Worm (Caenorhabditis elegans): ENCODE data around the gene T14B4.3.

T14B4.3 gene

DNA sequence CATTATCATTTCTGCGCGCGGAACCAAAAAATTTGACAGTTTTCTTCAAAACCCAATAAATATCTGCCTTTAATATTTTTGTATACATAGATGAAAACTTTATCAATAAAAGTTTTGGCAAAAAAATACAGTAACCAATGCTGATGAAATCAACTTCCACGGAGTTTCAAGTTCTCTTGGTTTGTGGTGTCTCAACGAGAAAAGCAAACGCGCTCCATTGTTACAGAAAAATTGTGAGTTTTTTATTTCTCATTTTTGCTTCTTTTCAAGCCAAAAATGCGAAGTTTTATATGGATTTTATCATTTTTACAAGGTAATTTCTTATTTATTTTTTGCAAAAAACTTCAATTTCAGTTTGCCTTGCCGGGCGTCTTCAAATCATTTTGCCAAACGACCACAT lies at the start of gene T14B4.3:
TSS of gene T14B4.3 (plus strand) at position 264 of the 400 bp plus-strand sequence.
- TF ChIP-seq nfya-1 (tag; optimal IDR thresholded peaks at IDR 0.05; ENCODE audit: insufficient read depth) (peak; percentile 69), nhr-11 (tag; optimal IDR thresholded peaks at IDR 0.05) (no peak), nhr-43 (tag; optimal IDR thresholded peaks at IDR 0.05; ENCODE audit: poor library complexity, severe bottlenecking) (peak; percentile 69), nhr-23 (tag; optimal IDR thresholded peaks at IDR 0.05) (peak; percentile 44), lin-39 (tag; optimal IDR thresholded peaks at IDR 0.05) (peak; percentile 17), lsy-12 (tag; optimal IDR thresholded peaks at IDR 0.05) (peak; percentile 15), lin-15B (tag; optimal IDR thresholded peaks at IDR 0.05) (peak; percentile 87), pha-4 (tag; optimal IDR thresholded peaks at IDR 0.05) (peak; percentile 93), pqm-1 (tag; optimal IDR thresholded peaks at IDR 0.05) (peak; percentile 54), egl-5 (tag; optimal IDR thresholded peaks at IDR 0.05) (peak; percentile 21), nhr-25 (tag; optimal IDR thresholded peaks at IDR 0.05) (peak; percentile 54), snpc-4 (tag; optimal IDR thresholded peaks at IDR 0.05) (peak; percentile 25), ztf-4 (tag; optimal IDR thresholded peaks at IDR 0.05) (no peak), jun-1 (tag; optimal IDR thresholded peaks at IDR 0.05) (no peak), elt-2 (tag; optimal IDR thresholded peaks at IDR 0.05) (peak; percentile 27)

ce11 chrII:6685964-6686363 lies 48.8 kb upstream of the T14B4.3 start:
- TF ChIP-seq nhr-25 (tag; optimal IDR thresholded peaks at IDR 0.05), result no peak
- no peak for TF ChIP-seq nhr-23 (tag; optimal IDR thresholded peaks at IDR 0.05)
- no peak for TF ChIP-seq ZK546.5 (tag; optimal IDR thresholded peaks at IDR 0.05)
- no peak for TF ChIP-seq nhr-28 (tag; optimal IDR thresholded peaks at IDR 0.05)
- no peak for TF ChIP-seq snpc-4 (tag; optimal IDR thresholded peaks at IDR 0.05)
- no peak for TF ChIP-seq ztf-11 (tag; optimal IDR thresholded peaks at IDR 0.05)

DNA sequence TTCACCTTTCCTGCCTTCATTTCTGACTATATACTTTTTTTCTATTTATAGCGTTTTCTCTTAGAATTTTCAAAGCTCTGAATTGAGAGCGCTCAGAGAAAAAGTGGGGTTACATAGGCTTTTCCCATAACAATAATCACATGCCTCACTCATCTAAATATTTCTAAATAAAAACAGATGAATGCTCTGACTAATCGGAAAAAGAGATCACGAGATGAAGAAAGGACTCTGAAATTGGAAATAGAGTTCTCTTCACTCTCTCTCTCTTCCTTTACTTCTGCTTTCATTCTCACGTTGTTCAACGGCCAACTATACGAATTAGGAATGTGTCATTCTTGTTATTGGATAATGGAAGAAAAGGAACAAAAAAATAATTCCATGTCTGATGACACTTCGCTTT lies 45.6 kb upstream of the T14B4.3 start:
- TF ChIP-seq nhr-76 (tag; optimal IDR thresholded peaks at IDR 0.05), result no peak
- peak; percentile 63 for TF ChIP-seq nhr-11 (tag; optimal IDR thresholded peaks at IDR 0.05)
- no peak for TF ChIP-seq tbx-2 (tag; optimal IDR thresholded peaks at IDR 0.05)
- no peak for TF ChIP-seq nhr-28 (tag; optimal IDR thresholded peaks at IDR 0.05)
- TF ChIP-seq mdl-1 (tag; optimal IDR thresholded peaks at IDR 0.05), result no peak

ce11 chrII:6695388-6695787 lies 39.3 kb upstream of the T14B4.3 start, which contains the start of gene C18H9.5:
C18H9.5 (minus strand) TSS chrII:6695566.
- TF ChIP-seq ceh-9 (tag; optimal IDR thresholded peaks at IDR 0.05), result no peak
- no peak for TF ChIP-seq hmg-11 (tag; optimal IDR thresholded peaks at IDR 0.05)
- TF ChIP-seq daf-12 (tag; optimal IDR thresholded peaks at IDR 0.05), result no peak
- TF ChIP-seq unc-62 (GFP tag; optimal IDR thresholded peaks at IDR 0.05), result no peak
- TF ChIP-seq nfya-1 (tag; optimal IDR thresholded peaks at IDR 0.05; ENCODE audit: insufficient read depth), result no peak
- TF ChIP-seq nhr-23 (tag; optimal IDR thresholded peaks at IDR 0.05), result no peak
- no peak for TF ChIP-seq lin-39 (tag; optimal IDR thresholded peaks at IDR 0.05)
- TF ChIP-seq nhr-76 (tag; optimal IDR thresholded peaks at IDR 0.05), result no peak
- TF ChIP-seq pqm-1 (tag; optimal IDR thresholded peaks at IDR 0.05), result no peak
- TF ChIP-seq lin-15B (tag; optimal IDR thresholded peaks at IDR 0.05), result no peak
- TF ChIP-seq nhr-43 (tag; optimal IDR thresholded peaks at IDR 0.05; ENCODE audit: poor library complexity, severe bottlenecking), result no peak
- no peak for TF ChIP-seq ZK546.5 (tag; optimal IDR thresholded peaks at IDR 0.05)
- no peak for TF ChIP-seq nhr-77 (tag; optimal IDR thresholded peaks at IDR 0.05)
- TF ChIP-seq egl-5 (tag; optimal IDR thresholded peaks at IDR 0.05), result no peak
- no peak for TF ChIP-seq fkh-2 (tag; optimal IDR thresholded peaks at IDR 0.05)
- TF ChIP-seq ztf-11 (tag; optimal IDR thresholded peaks at IDR 0.05), result no peak
- no peak for TF ChIP-seq jun-1 (tag; optimal IDR thresholded peaks at IDR 0.05)
- TF ChIP-seq mml-1 (tag; optimal IDR thresholded peaks at IDR 0.05), result no peak

DNA sequence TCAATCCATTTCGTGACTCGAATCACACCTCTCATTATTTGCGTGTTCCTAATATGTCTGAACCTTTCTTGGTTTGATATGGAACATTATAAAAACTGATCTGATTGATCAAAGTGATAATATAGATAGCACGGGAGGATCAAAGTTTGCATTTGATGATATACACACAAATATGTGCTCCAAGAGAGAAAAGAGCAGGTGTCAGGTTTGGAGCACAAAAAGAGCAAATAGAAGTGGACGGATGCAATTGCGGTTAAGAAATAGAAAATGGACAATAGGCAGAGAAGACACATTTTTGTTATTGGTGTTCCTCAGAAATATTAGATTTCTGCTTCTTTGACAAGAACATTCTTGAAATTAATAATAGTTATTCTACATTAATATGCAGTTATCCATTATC lies 36.0 kb upstream of the T14B4.3 start, which contains the start of gene C18H9.1:
TSS of gene C18H9.1 (plus strand) at position 301 of the 400 bp plus-strand sequence.
- TF ChIP-seq fkh-10 (GFP tag; optimal IDR thresholded peaks at IDR 0.05) (no peak), aly-2 (tag; optimal IDR thresholded peaks at IDR 0.05) (no peak), fkh-2 (tag; optimal IDR thresholded peaks at IDR 0.05) (no peak), ceh-28 (tag; optimal IDR thresholded peaks at IDR 0.05) (no peak), elt-1 (tag; optimal IDR thresholded peaks at IDR 0.05) (no peak), nhr-76 (tag; optimal IDR thresholded peaks at IDR 0.05) (no peak), nhr-67 (tag; optimal IDR thresholded peaks at IDR 0.05) (no peak), nhr-28 (tag; optimal IDR thresholded peaks at IDR 0.05) (no peak), nhr-77 (tag; optimal IDR thresholded peaks at IDR 0.05) (no peak), nhr-23 (tag; optimal IDR thresholded peaks at IDR 0.05) (no peak), lsy-12 (tag; optimal IDR thresholded peaks at IDR 0.05) (no peak), unc-39 (tag; optimal IDR thresholded peaks at IDR 0.05) (no peak), nhr-25 (tag; optimal IDR thresholded peaks at IDR 0.05) (no peak), hmg-11 (tag; optimal IDR thresholded peaks at IDR 0.05) (no peak), ama-1 (optimal IDR thresholded peaks at IDR 0.05) (no peak), nhr-43 (tag; optimal IDR thresholded peaks at IDR 0.05; ENCODE audit: poor library complexity, severe bottlenecking) (no peak), lin-15B (tag; optimal IDR thresholded peaks at IDR 0.05) (no peak), skn-1 (tag; optimal IDR thresholded peaks at IDR 0.05) (no peak)

Data from whole organism, L3 larva.